Worm (Caenorhabditis elegans) whole organism, midembryonic: ENCODE measurements around the gene srg-21.

ENCODE experiments used
- T22C8.4 ChIP-seq: fragments of 200-800 bp; sonication (Bioruptor generic); IDR thresholded peaks from 2 replicates; pipeline ENCODE4 v1.3.6; 2022; ENCODE audit warnings: missing genetic modification characterization, missing compliant biosample characterization
- cog-1 ChIP-seq: sonication (generic microtip); optimal IDR thresholded peaks from 2 replicates; lab custom pipeline; 2016; ENCODE audit warnings: missing genetic modification characterization, missing compliant biosample characterization
- flt-1 ChIP-seq: fragments of 200-800 bp; sonication (Bioruptor generic); IDR thresholded peaks from 2 replicates; pipeline ENCODE4 v1.3.6; 2022; ENCODE audit warnings: missing genetic modification characterization, missing compliant biosample characterization
- klf-2 ChIP-seq: fragments of 200-800 bp; sonication (Bioruptor generic); conservative IDR thresholded peaks from 2 replicates; pipeline ENCODE4 v1.3.6; 2022; ENCODE audit warnings: missing genetic modification reagents, missing genetic modification characterization, missing compliant biosample characterization
- med-1 ChIP-seq: sonication (generic microtip); optimal IDR thresholded peaks from 2 replicates; lab custom pipeline; 2017; ENCODE audit warnings: missing genetic modification characterization, mild to moderate bottlenecking, missing compliant biosample characterization, antibody characterized with exemption, missing genetic modification reagents; ENCODE audit not compliant: insufficient read depth
- ref-1 ChIP-seq: fragments of 200-800 bp; sonication (Bioruptor generic); conservative IDR thresholded peaks from 2 replicates; pipeline ENCODE4 v1.3.6; 2022; ENCODE audit warnings: missing genetic modification reagents, missing genetic modification characterization, missing compliant biosample characterization
- tab-1 ChIP-seq: fragments of 200-800 bp; sonication (Bioruptor generic); IDR thresholded peaks from 2 replicates; pipeline ENCODE4 v1.3.6; 2022; ENCODE audit warnings: missing genetic modification characterization, missing compliant biosample characterization
- ztf-23 ChIP-seq: fragments of 200-800 bp; sonication (Bioruptor generic); IDR thresholded peaks from 2 replicates; pipeline ENCODE4 v1.3.6; 2022; ENCODE audit warnings: missing genetic modification reagents, missing genetic modification characterization, missing compliant biosample characterization
- ztf-29 ChIP-seq: fragments of 200-800 bp; sonication (Bioruptor generic); IDR thresholded peaks from 2 replicates; pipeline ENCODE4 v1.3.6; 2022; ENCODE audit warnings: missing genetic modification reagents, missing genetic modification characterization, missing compliant biosample characterization

srg-21 gene

ce11 chrII:3054622-3055021 is 36.5 kb downstream of the srg-21 start:
- TF ChIP-seq cog-1 (tag; lab: Kevin White, UChicago) (no peak), T22C8.4 (no peak), med-1 (no peak), tab-1 (GFP tag; lab: Robert Waterston, UW) (no peak), ref-1 (GFP tag; lab: Robert Waterston, UW) (no peak), ztf-23 (GFP tag; lab: Robert Waterston, UW) (no peak), ztf-29 (no peak), flt-1 (no peak), klf-2 (GFP tag; lab: Robert Waterston, UW) (no peak)

DNA sequence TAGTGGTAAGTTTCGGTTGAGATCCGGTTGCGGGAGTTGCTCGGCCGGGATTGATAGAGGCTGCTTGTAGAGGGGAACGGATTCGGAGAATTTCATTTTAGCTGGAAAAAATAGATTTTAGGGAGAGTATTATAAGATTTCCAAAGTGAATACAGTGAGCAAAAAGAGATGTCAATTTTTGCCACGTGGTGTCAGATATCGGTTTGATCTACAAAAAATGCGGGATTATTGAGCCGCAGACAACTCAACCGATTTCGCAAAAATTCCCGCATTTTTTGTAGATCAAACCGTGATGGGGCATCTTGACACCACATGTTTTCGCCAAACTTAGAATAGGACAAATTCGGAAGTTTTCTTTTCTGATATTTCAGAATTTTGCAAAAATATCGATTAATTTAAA is 36.9 kb downstream of the srg-21 start, which contains the start of gene lido-13:
Gene lido-13, minus strand, starts transcription at position 101 of the 400 bp plus-strand sequence.
- TF ChIP-seq T22C8.4 = no peak
- no peak for TF ChIP-seq klf-2 (GFP tag; lab: Robert Waterston, UW)
- TF ChIP-seq ztf-23 (GFP tag; lab: Robert Waterston, UW) = no peak
- no peak for TF ChIP-seq med-1
- no peak for TF ChIP-seq ref-1 (GFP tag; lab: Robert Waterston, UW)
- TF ChIP-seq flt-1 = no peak
- TF ChIP-seq cog-1 (tag; lab: Kevin White, UChicago) = no peak
- TF ChIP-seq ztf-29 = no peak
- TF ChIP-seq tab-1 (GFP tag; lab: Robert Waterston, UW) = no peak

ce11 chrII:3053689-3054088 is 37.5 kb downstream of the srg-21 start:
- TF ChIP-seq ztf-23 (GFP tag; lab: Robert Waterston, UW) = no peak

ce11 chrII:3052843-3053242 is 38.3 kb downstream of the srg-21 start:
- no peak for TF ChIP-seq klf-2 (GFP tag; lab: Robert Waterston, UW)
- TF ChIP-seq med-1 = no peak
- TF ChIP-seq cog-1 (tag; lab: Kevin White, UChicago) = no peak
- TF ChIP-seq ztf-23 (GFP tag; lab: Robert Waterston, UW) = no peak
- TF ChIP-seq tab-1 (GFP tag; lab: Robert Waterston, UW) = no peak
- no peak for TF ChIP-seq ztf-29
- TF ChIP-seq flt-1 = no peak
- no peak for TF ChIP-seq ref-1 (GFP tag; lab: Robert Waterston, UW)
- no peak for TF ChIP-seq T22C8.4

- TF ChIP-seq klf-2 (GFP tag; lab: Robert Waterston, UW) (no peak), ztf-29 (no peak), flt-1 (no peak), tab-1 (GFP tag; lab: Robert Waterston, UW) (no peak), cog-1 (tag; lab: Kevin White, UChicago) (no peak)
Measured at ce11 chrII:3051332-3051731, 39.8 kb downstream of the srg-21 start.

DNA sequence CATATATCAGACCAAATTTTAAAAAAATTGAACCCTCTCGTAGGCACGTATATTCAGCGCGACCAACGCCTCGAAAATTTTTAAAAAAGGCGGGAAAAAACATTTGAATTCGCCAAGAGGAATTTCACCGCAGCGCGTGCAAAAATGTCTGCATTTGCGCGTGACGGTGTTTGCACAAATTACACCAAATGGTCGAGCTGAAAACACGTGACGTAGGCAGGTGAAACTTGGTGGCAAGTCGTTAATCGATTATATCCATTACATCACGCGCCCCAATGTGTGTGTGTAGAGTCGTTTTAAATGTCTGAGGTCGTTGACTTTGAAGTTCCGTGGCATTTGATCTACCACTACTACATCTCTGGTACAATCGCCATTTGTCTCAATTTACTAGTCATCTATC is 40.5 kb downstream of the srg-21 start, which contains the start of gene sri-31:
Gene sri-31, plus strand, starts transcription at position 301 of the 400 bp plus-strand sequence.
- TF ChIP-seq med-1 (no peak), ref-1 (GFP tag; lab: Robert Waterston, UW) (no peak), ztf-29 (no peak), flt-1 (no peak), tab-1 (GFP tag; lab: Robert Waterston, UW) (no peak), cog-1 (tag; lab: Kevin White, UChicago) (no peak), T22C8.4 (no peak), klf-2 (GFP tag; lab: Robert Waterston, UW) (no peak), ztf-23 (GFP tag; lab: Robert Waterston, UW) (no peak)

- no peak for TF ChIP-seq klf-2 (GFP tag; lab: Robert Waterston, UW)
- no peak for TF ChIP-seq ref-1 (GFP tag; lab: Robert Waterston, UW)
- no peak for TF ChIP-seq tab-1 (GFP tag; lab: Robert Waterston, UW)
- no peak for TF ChIP-seq flt-1
- no peak for TF ChIP-seq T22C8.4
- no peak for TF ChIP-seq cog-1 (tag; lab: Kevin White, UChicago)
- no peak for TF ChIP-seq ztf-23 (GFP tag; lab: Robert Waterston, UW)
- TF ChIP-seq ztf-29 = no peak
- no peak for TF ChIP-seq med-1
Measured at ce11 chrII:3048989-3049388, 42.2 kb downstream of the srg-21 start.

ce11 chrII:3048378-3048777 is 42.8 kb downstream of the srg-21 start, which contains the start of gene sri-28:
sri-28 (plus strand) TSS chrII:3048678.
- TF ChIP-seq flt-1 (no peak), ztf-23 (GFP tag; lab: Robert Waterston, UW) (no peak), ztf-29 (no peak), klf-2 (GFP tag; lab: Robert Waterston, UW) (no peak), T22C8.4 (no peak), ref-1 (GFP tag; lab: Robert Waterston, UW) (no peak), med-1 (no peak), tab-1 (GFP tag; lab: Robert Waterston, UW) (no peak), cog-1 (tag; lab: Kevin White, UChicago) (no peak)

- TF ChIP-seq med-1 = no peak
- TF ChIP-seq klf-2 (GFP tag; lab: Robert Waterston, UW) = no peak
- no peak for TF ChIP-seq T22C8.4
- TF ChIP-seq flt-1 = no peak
- no peak for TF ChIP-seq tab-1 (GFP tag; lab: Robert Waterston, UW)
- no peak for TF ChIP-seq ref-1 (GFP tag; lab: Robert Waterston, UW)
- TF ChIP-seq cog-1 (tag; lab: Kevin White, UChicago) = no peak
- no peak for TF ChIP-seq ztf-23 (GFP tag; lab: Robert Waterston, UW)
- no peak for TF ChIP-seq ztf-29
Measured at ce11 chrII:3045875-3046274, 45.3 kb downstream of the srg-21 start, which contains the start of gene sri-30. sri-30 (plus strand) TSS chrII:3046175.

DNA sequence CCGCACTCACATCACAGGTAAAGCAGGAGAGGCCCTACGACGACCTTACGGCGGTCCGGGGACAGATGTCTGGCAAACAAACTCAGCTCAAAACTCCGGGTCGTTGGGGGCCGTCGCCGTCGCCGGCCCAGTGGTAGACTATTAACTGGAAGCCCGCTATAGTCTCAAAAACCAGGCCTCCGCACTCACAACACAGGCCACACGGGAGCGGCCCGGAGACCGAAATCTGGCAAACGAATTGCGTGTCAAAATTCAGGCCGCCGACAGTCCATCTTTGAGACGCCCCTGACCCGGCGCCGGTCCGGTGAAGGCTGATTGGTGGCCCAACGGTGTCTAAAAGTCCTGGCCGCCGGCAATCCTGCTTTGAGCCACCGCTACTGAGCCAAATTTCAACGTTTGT is 45.7 kb downstream of the srg-21 start:
- TF ChIP-seq klf-2 (GFP tag; lab: Robert Waterston, UW) (no peak), med-1 (no peak), tab-1 (GFP tag; lab: Robert Waterston, UW) (no peak)

DNA sequence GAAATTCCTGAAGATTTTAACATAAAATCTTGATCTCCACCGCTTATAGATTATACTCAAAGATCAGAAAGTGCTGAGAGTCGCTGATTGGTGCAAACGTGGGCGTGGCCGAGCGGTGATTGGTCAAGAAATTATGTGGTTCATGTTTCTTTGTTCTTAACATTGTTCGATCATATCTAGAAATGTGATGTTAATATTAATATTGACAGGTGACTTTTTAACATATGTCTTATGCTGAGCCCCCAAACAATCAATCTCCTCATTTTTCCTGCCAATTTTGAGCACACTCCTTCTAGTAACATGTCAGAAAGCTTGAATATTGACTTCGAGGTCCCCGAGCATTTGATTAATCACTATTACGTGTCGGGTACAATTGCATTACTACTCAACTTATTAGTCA is 47.1 kb downstream of the srg-21 start, which contains the start of gene sri-29:
Gene sri-29, plus strand, starts transcription at position 301 of the 400 bp plus-strand sequence.
- no peak for TF ChIP-seq tab-1 (GFP tag; lab: Robert Waterston, UW)
- TF ChIP-seq med-1 = no peak
- TF ChIP-seq cog-1 (tag; lab: Kevin White, UChicago) = no peak
- TF ChIP-seq T22C8.4 = no peak
- no peak for TF ChIP-seq klf-2 (GFP tag; lab: Robert Waterston, UW)
- TF ChIP-seq ref-1 (GFP tag; lab: Robert Waterston, UW) = no peak
- TF ChIP-seq flt-1 = no peak
- TF ChIP-seq ztf-23 (GFP tag; lab: Robert Waterston, UW) = no peak
- TF ChIP-seq ztf-29 = no peak
